Worm (Caenorhabditis elegans) whole organism, L4/young adult: ENCODE results near the gene snr-5.

Experiments used
- dao-5 ChIP-seq: sonication (generic microtip); optimal IDR thresholded peaks from 2 replicates; lab custom pipeline; 2016; ENCODE audit warnings: missing genotype, missing genetic modification characterization, moderate library complexity, missing compliant biosample characterization
- him-1 ChIP-seq: sonication (generic microtip); optimal IDR thresholded peaks from 2 replicates; lab custom pipeline; 2016; ENCODE audit warnings: missing genotype, missing genetic modification reagents, missing genetic modification characterization, missing compliant biosample characterization

ce11 chrIII:7859313-7859712 is 2.6 kb upstream of the snr-5 start, which contains the start of gene tomm-7:
- TF ChIP-seq him-1 (tag; lab: Kevin White, UChicago) (no peak), dao-5 (tag; lab: Kevin White, UChicago) (no peak)
